Fruit fly (Drosophila melanogaster): Measurements from ENCODE around the gene CG14983.

DNA sequence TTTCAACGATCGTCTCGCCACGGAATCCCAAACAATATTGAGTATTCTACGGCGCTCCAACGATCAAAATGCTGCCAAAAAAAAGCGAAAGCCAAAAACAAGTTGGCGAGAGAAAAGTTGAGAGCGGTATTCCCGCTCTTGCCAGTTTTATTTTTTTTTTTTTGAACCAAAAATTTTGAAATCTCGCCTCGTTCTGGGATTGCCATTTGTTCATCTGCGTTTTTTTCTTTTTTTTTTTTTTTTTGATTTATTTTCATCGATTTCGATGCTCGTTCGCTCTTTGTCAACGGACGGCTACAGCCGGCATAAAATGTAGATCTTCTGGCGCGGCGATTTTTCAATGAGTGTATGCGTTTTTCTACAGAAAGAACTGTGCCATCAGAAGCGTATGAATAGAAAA, 15.5 kb downstream of the CG14983 start:
- TF ChIP-seq Hr38 (GFP tag; optimal IDR thresholded peaks at IDR 0.05), result no peak
- TF ChIP-seq achi (GFP tag; optimal IDR thresholded peaks at IDR 0.05), result no peak
- TF ChIP-seq CG11902 (GFP tag; optimal IDR thresholded peaks at IDR 0.05), result no peak
- TF ChIP-seq svp (GFP tag), result no peak
- no peak for TF ChIP-seq pdm3 (GFP tag; optimal IDR thresholded peaks at IDR 0.05)
- no peak for TF ChIP-seq dac (GFP tag; optimal IDR thresholded peaks at IDR 0.05)
- TF ChIP-seq CG31627 (GFP tag; optimal IDR thresholded peaks at IDR 0.05), result no peak

All from whole organism, prepupa.